Worm (Caenorhabditis elegans) whole organism, L4/young adult: ENCODE data around the gene tpst-2.

ENCODE experiments used
- dao-5 ChIP-seq: sonication (generic microtip); optimal IDR thresholded peaks from 2 replicates; lab custom pipeline; 2016; ENCODE audit warnings: missing genotype, missing genetic modification characterization, moderate library complexity, missing compliant biosample characterization
- him-1 ChIP-seq: sonication (generic microtip); optimal IDR thresholded peaks from 2 replicates; lab custom pipeline; 2016; ENCODE audit warnings: missing genotype, missing genetic modification reagents, missing genetic modification characterization, missing compliant biosample characterization

DNA sequence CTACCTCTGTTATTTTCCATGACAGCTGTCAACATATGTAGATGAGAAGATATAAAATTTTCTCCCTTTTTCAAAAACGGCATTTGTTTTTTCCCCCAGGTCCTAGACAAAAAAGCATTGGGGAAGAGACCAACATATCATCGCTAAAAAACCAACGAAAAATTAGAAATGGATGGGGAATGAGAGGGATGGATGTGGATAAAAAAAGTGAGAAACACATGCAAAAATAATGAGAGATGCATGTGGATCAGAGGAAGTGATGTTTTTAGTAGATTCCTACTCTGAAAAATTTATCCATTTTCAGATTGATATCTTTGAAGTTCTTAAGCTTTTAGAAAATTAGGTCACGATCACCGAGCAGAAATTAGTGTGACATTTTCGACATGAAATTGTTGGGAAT, 8.6 kb upstream of the tpst-2 start:
- TF ChIP-seq him-1 (tag; lab: Kevin White, UChicago), result no peak
- no peak for TF ChIP-seq dao-5 (tag; lab: Kevin White, UChicago)
